Worm (Caenorhabditis elegans) whole organism, L1 larva: ENCODE data around the gene kcnl-4.

Experiments
- aly-2 ChIP-seq: fragments of 150-350 bp; optimal IDR thresholded peaks from 2 replicates; lab custom pipeline; 2014; ENCODE audit warnings: missing biosample characterization, missing genetic modification characterization
- ama-1 ChIP-seq: fragments of 150-350 bp; optimal IDR thresholded peaks from 2 replicates; lab custom pipeline; 2014
- ceh-88 ChIP-seq: fragments of 200-800 bp; sonication (Bioruptor generic); IDR thresholded peaks from 2 replicates; pipeline ENCODE4 v1.3.6; 2022; ENCODE audit warnings: missing genetic modification characterization, missing compliant biosample characterization
- hlh-4 ChIP-seq: sonication (generic microtip); optimal IDR thresholded peaks from 2 replicates; lab custom pipeline; 2016; ENCODE audit warnings: mild to moderate bottlenecking, missing genetic modification characterization, missing compliant biosample characterization
- jun-1 ChIP-seq: fragments of 150-350 bp; optimal IDR thresholded peaks from 2 replicates; lab custom pipeline; 2014; ENCODE audit warnings: missing biosample characterization, missing genetic modification reagents, missing genetic modification characterization
- lin-39 ChIP-seq: fragments of 150-350 bp; optimal IDR thresholded peaks from 2 replicates; lab custom pipeline; 2014; ENCODE audit warnings: missing biosample characterization, missing genetic modification reagents, missing genetic modification characterization
- mep-1 ChIP-seq: fragments of 150-350 bp; optimal IDR thresholded peaks from 2 replicates; lab custom pipeline; 2014; ENCODE audit warnings: missing biosample characterization, missing genetic modification characterization
- nhr-11 ChIP-seq: fragments of 150-350 bp; optimal IDR thresholded peaks from 2 replicates; lab custom pipeline; 2014; ENCODE audit warnings: missing biosample characterization, missing genetic modification characterization
- unc-98 ChIP-seq: fragments of 200-800 bp; sonication (Bioruptor generic); IDR thresholded peaks from 2 replicates; pipeline ENCODE4 v1.3.6; 2022; ENCODE audit warnings: missing genetic modification characterization, missing compliant biosample characterization

DNA sequence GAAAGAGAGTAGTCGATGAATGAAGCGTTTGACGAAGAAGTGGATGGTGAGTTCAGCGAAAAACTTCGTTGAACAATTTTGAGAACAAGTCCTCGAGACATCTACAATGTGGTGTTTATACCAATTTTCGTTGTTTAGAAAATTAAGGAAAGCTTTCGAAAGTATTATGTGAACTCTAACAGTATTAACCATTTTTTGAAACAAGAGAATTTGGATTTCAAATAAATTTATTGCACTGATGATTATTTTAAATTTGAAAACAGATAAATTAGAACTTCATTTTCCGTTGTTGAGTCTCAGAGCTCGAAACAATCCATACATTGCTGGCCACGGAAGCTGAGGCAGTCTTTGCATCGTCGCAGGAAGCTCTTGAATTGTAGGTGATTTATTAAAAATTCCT lies 8.4 kb upstream of the kcnl-4 start, which contains the start of gene C53A5.16:
- TF ChIP-seq jun-1 (tag; lab: Kevin White, UChicago) (no peak), hlh-4 (tag; lab: Kevin White, UChicago) (no peak), ama-1 (lab: Kevin White, UChicago) (peak; percentile 37), nhr-11 (tag; lab: Kevin White, UChicago) (no peak), mep-1 (tag; lab: Kevin White, UChicago) (no peak), aly-2 (tag; lab: Kevin White, UChicago) (no peak), ceh-88 (GFP tag; lab: Robert Waterston, UW) (no peak), lin-39 (tag; lab: Kevin White, UChicago) (no peak), unc-98 (GFP tag; lab: Robert Waterston, UW) (no peak)
